Worm (Caenorhabditis elegans): ENCODE data around the gene F28E10.1.

- TF ChIP-seq dao-5 (tag; optimal IDR thresholded peaks at IDR 0.05), result no peak
- TF ChIP-seq W03F9.2 (tag; optimal IDR thresholded peaks at IDR 0.05), result no peak
These were observed 17.1 kb upstream of the F28E10.1 start for ce11 chrIV:4551562-4551961.
